Fruit fly (Drosophila melanogaster) whole organism, adult: Measurements from ENCODE around the gene lwr.

Experiments
- CG11617 ChIP-seq: fragments of 200-800 bp; sonication (Bioruptor generic); optimal IDR thresholded peaks from 2 replicates; lab custom pipeline; 2017; ENCODE audit warnings: mild to moderate bottlenecking, missing biosample characterization, missing genetic modification reagents, missing genetic modification characterization
- CG12768 ChIP-seq: fragments of 200-800 bp; sonication (Bioruptor generic); optimal IDR thresholded peaks from 2 replicates; lab custom pipeline; 2017; ENCODE audit warnings: missing biosample characterization, missing genetic modification characterization, mild to moderate bottlenecking, moderate library complexity, missing genetic modification reagents
- CG14711 ChIP-seq: fragments of 200-800 bp; sonication (Bioruptor generic); optimal IDR thresholded peaks from 2 replicates; lab custom pipeline; 2018; ENCODE audit warnings: missing biosample characterization, mild to moderate bottlenecking, missing genetic modification characterization, moderate library complexity
- CG33017 ChIP-seq: fragments of 200-800 bp; sonication (Bioruptor generic); optimal IDR thresholded peaks from 2 replicates; lab custom pipeline; 2018; ENCODE audit warnings: missing biosample characterization, mild to moderate bottlenecking, missing genetic modification characterization, moderate library complexity
- CG5204 ChIP-seq: fragments of 200-800 bp; sonication (Bioruptor generic); optimal IDR thresholded peaks from 2 replicates; lab custom pipeline; 2016; ENCODE audit warnings: missing biosample characterization, missing genetic modification characterization
- CG7045 ChIP-seq: fragments of 200-800 bp; sonication (Bioruptor generic); optimal IDR thresholded peaks from 2 replicates; lab custom pipeline; 2017; ENCODE audit warnings: missing biosample characterization, mild to moderate bottlenecking, missing genetic modification characterization
- Clk ChIP-seq: fragments of 200-800 bp; sonication (Bioruptor generic); optimal IDR thresholded peaks from 2 replicates; lab custom pipeline; 2017; ENCODE audit warnings: missing biosample characterization, missing genetic modification characterization
- Crg-1 ChIP-seq: fragments of 200-800 bp; sonication (Bioruptor generic); optimal IDR thresholded peaks from 2 replicates; lab custom pipeline; 2016; ENCODE audit warnings: missing biosample characterization, missing genetic modification characterization
- Hr96 ChIP-seq: fragments of 200-800 bp; sonication (Bioruptor generic); optimal IDR thresholded peaks from 2 replicates; lab custom pipeline; 2016; ENCODE audit warnings: missing biosample characterization, missing genetic modification characterization
- Mnt ChIP-seq: fragments of 200-800 bp; sonication (Bioruptor generic); optimal IDR thresholded peaks from 2 replicates; lab custom pipeline; 2016; ENCODE audit warnings: missing biosample characterization, mild to moderate bottlenecking, missing genetic modification characterization
- bab1 ChIP-seq: fragments of 200-800 bp; sonication (Bioruptor generic); optimal IDR thresholded peaks from 3 replicates; lab custom pipeline; 2019; ENCODE audit warnings: missing biosample characterization, mild to moderate bottlenecking, missing genetic modification characterization, moderate library complexity
- pad ChIP-seq: fragments of 200-800 bp; sonication (Bioruptor generic); optimal IDR thresholded peaks from 3 replicates; lab custom pipeline; 2017; ENCODE audit warnings: missing biosample characterization, missing genetic modification characterization, mild to moderate bottlenecking, moderate library complexity, missing genetic modification reagents
- toe ChIP-seq: fragments of 200-800 bp; sonication (Bioruptor generic); optimal IDR thresholded peaks from 2 replicates; lab custom pipeline; 2016; ENCODE audit warnings: missing biosample characterization, missing genetic modification characterization

dm6 chr2L:499939-500338 is 42.4 kb downstream of the lwr start:
- no peak for TF ChIP-seq CG7045 (GFP tag; lab: Kevin White, UChicago)
- no peak for TF ChIP-seq CG12768 (GFP tag; lab: Kevin White, UChicago)
- TF ChIP-seq toe (GFP tag; lab: Kevin White, UChicago): no peak
- TF ChIP-seq Hr96 (GFP tag; lab: Kevin White, UChicago): no peak
- TF ChIP-seq CG14711 (tag; lab: Kevin White, UChicago): no peak
- TF ChIP-seq Crg-1: no peak
- no peak for TF ChIP-seq Mnt (GFP tag; lab: Kevin White, UChicago)
- TF ChIP-seq CG33017 (tag; lab: Kevin White, UChicago): no peak
- no peak for TF ChIP-seq pad (GFP tag; lab: Kevin White, UChicago)
- TF ChIP-seq bab1 (GFP tag; lab: Kevin White, UChicago): no peak
- TF ChIP-seq Clk: no peak
- no peak for TF ChIP-seq CG11617 (GFP tag; lab: Kevin White, UChicago)
- no peak for TF ChIP-seq CG5204 (GFP tag; lab: Kevin White, UChicago)
